Worm (Caenorhabditis elegans) whole organism, midembryonic: Measurements from ENCODE around the gene Y49E10.30.

Source experiments
- T22C8.4 ChIP-seq: fragments of 200-800 bp; sonication (Bioruptor generic); IDR thresholded peaks from 2 replicates; pipeline ENCODE4 v1.3.6; 2022; ENCODE audit warnings: missing genetic modification characterization, missing compliant biosample characterization
- cog-1 ChIP-seq: sonication (generic microtip); optimal IDR thresholded peaks from 2 replicates; lab custom pipeline; 2016; ENCODE audit warnings: missing genetic modification characterization, missing compliant biosample characterization
- flt-1 ChIP-seq: fragments of 200-800 bp; sonication (Bioruptor generic); IDR thresholded peaks from 2 replicates; pipeline ENCODE4 v1.3.6; 2022; ENCODE audit warnings: missing genetic modification characterization, missing compliant biosample characterization
- klf-2 ChIP-seq: fragments of 200-800 bp; sonication (Bioruptor generic); conservative IDR thresholded peaks from 2 replicates; pipeline ENCODE4 v1.3.6; 2022; ENCODE audit warnings: missing genetic modification reagents, missing genetic modification characterization, missing compliant biosample characterization
- med-1 ChIP-seq: sonication (generic microtip); optimal IDR thresholded peaks from 2 replicates; lab custom pipeline; 2017; ENCODE audit warnings: missing genetic modification characterization, mild to moderate bottlenecking, missing compliant biosample characterization, antibody characterized with exemption, missing genetic modification reagents; ENCODE audit not compliant: insufficient read depth
- ref-1 ChIP-seq: fragments of 200-800 bp; sonication (Bioruptor generic); conservative IDR thresholded peaks from 2 replicates; pipeline ENCODE4 v1.3.6; 2022; ENCODE audit warnings: missing genetic modification reagents, missing genetic modification characterization, missing compliant biosample characterization
- tab-1 ChIP-seq: fragments of 200-800 bp; sonication (Bioruptor generic); IDR thresholded peaks from 2 replicates; pipeline ENCODE4 v1.3.6; 2022; ENCODE audit warnings: missing genetic modification characterization, missing compliant biosample characterization
- ztf-23 ChIP-seq: fragments of 200-800 bp; sonication (Bioruptor generic); IDR thresholded peaks from 2 replicates; pipeline ENCODE4 v1.3.6; 2022; ENCODE audit warnings: missing genetic modification reagents, missing genetic modification characterization, missing compliant biosample characterization
- ztf-29 ChIP-seq: fragments of 200-800 bp; sonication (Bioruptor generic); IDR thresholded peaks from 2 replicates; pipeline ENCODE4 v1.3.6; 2022; ENCODE audit warnings: missing genetic modification reagents, missing genetic modification characterization, missing compliant biosample characterization

The Y49E10.30 gene

ce11 chrIII:12398468-12398867 lies 11.8 kb downstream of the Y49E10.30 start:
- no peak for TF ChIP-seq ztf-23 (GFP tag; lab: Robert Waterston, UW)

- TF ChIP-seq T22C8.4 (GFP tag; lab: Robert Waterston, UW) (peak; percentile 29; the same call in 1 of the 2 replicates), klf-2 (GFP tag; lab: Robert Waterston, UW) (peak; percentile 46; the same call in 1 of the 2 replicates), tab-1 (GFP tag; lab: Robert Waterston, UW) (peak; percentile 84), ref-1 (GFP tag; lab: Robert Waterston, UW) (0 out of 2 replicates have a peak, but pooled peaks have one; percentile 50), ztf-29 (peak; percentile 62), ztf-23 (GFP tag; lab: Robert Waterston, UW) (peak; percentile 47; the same call in 1 of the 2 replicates), cog-1 (tag; lab: Kevin White, UChicago) (no peak), flt-1 (peak; percentile 86), med-1 (GFP tag; lab: Kevin White, UChicago) (no peak)
These were observed 13.0 kb downstream of the Y49E10.30 start for ce11 chrIII:12399709-12400108.

- TF ChIP-seq flt-1 (no peak), tab-1 (GFP tag; lab: Robert Waterston, UW) (no peak), T22C8.4 (GFP tag; lab: Robert Waterston, UW) (peak; percentile 70)
These were observed 23.6 kb downstream of the Y49E10.30 start for ce11 chrIII:12410304-12410703.

ce11 chrIII:12411059-12411458 lies 24.4 kb downstream of the Y49E10.30 start:
- TF ChIP-seq T22C8.4 (GFP tag; lab: Robert Waterston, UW) (peak; percentile 58; the same call in 1 of the 2 replicates), ref-1 (GFP tag; lab: Robert Waterston, UW) (no peak)

- TF ChIP-seq T22C8.4 (GFP tag; lab: Robert Waterston, UW) (peak; percentile 94), cog-1 (tag; lab: Kevin White, UChicago) (no peak), tab-1 (GFP tag; lab: Robert Waterston, UW) (no peak)
These were observed 25.0 kb downstream of the Y49E10.30 start for ce11 chrIII:12411668-12412067.

ce11 chrIII:12414533-12414932 lies 27.8 kb downstream of the Y49E10.30 start:
- no peak for TF ChIP-seq ref-1 (GFP tag; lab: Robert Waterston, UW)
- no peak for TF ChIP-seq tab-1 (GFP tag; lab: Robert Waterston, UW)
- TF ChIP-seq T22C8.4 (GFP tag; lab: Robert Waterston, UW), result no peak
- TF ChIP-seq ztf-29, result no peak
- 0 out of 2 replicates have a peak, but pooled peaks have one; percentile 24 for TF ChIP-seq ztf-23 (GFP tag; lab: Robert Waterston, UW)
- TF ChIP-seq flt-1, result no peak

- TF ChIP-seq flt-1 (no peak), ref-1 (GFP tag; lab: Robert Waterston, UW) (no peak), T22C8.4 (GFP tag; lab: Robert Waterston, UW) (no peak), klf-2 (GFP tag; lab: Robert Waterston, UW) (no peak), cog-1 (tag; lab: Kevin White, UChicago) (no peak), ztf-23 (GFP tag; lab: Robert Waterston, UW) (no peak), tab-1 (GFP tag; lab: Robert Waterston, UW) (no peak), med-1 (GFP tag; lab: Kevin White, UChicago) (no peak), ztf-29 (no peak)
These were observed 33.6 kb downstream of the Y49E10.30 start for ce11 chrIII:12420256-12420655.

- no peak for TF ChIP-seq ztf-29
- TF ChIP-seq ztf-23 (GFP tag; lab: Robert Waterston, UW), result no peak
- TF ChIP-seq flt-1, result no peak
- TF ChIP-seq med-1 (GFP tag; lab: Kevin White, UChicago), result no peak
- TF ChIP-seq T22C8.4 (GFP tag; lab: Robert Waterston, UW), result no peak
- no peak for TF ChIP-seq tab-1 (GFP tag; lab: Robert Waterston, UW)
- no peak for TF ChIP-seq cog-1 (tag; lab: Kevin White, UChicago)
These were observed 35.0 kb downstream of the Y49E10.30 start, which contains the start of gene tat-1 for ce11 chrIII:12421708-12422107. tat-1 (minus strand) TSS chrIII:12421718.

- TF ChIP-seq tab-1 (GFP tag; lab: Robert Waterston, UW) (no peak), T22C8.4 (GFP tag; lab: Robert Waterston, UW) (no peak), flt-1 (no peak), cog-1 (tag; lab: Kevin White, UChicago) (no peak), klf-2 (GFP tag; lab: Robert Waterston, UW) (no peak), ztf-23 (GFP tag; lab: Robert Waterston, UW) (no peak), ref-1 (GFP tag; lab: Robert Waterston, UW) (no peak), ztf-29 (no peak), med-1 (GFP tag; lab: Kevin White, UChicago) (no peak)
These were observed 37.4 kb downstream of the Y49E10.30 start for ce11 chrIII:12424066-12424465.

ce11 chrIII:12424663-12425062 lies 38.0 kb downstream of the Y49E10.30 start:
- TF ChIP-seq flt-1, result no peak
- no peak for TF ChIP-seq med-1 (GFP tag; lab: Kevin White, UChicago)
- no peak for TF ChIP-seq T22C8.4 (GFP tag; lab: Robert Waterston, UW)
- TF ChIP-seq ref-1 (GFP tag; lab: Robert Waterston, UW), result no peak
- TF ChIP-seq cog-1 (tag; lab: Kevin White, UChicago), result no peak
- TF ChIP-seq klf-2 (GFP tag; lab: Robert Waterston, UW), result no peak
- TF ChIP-seq tab-1 (GFP tag; lab: Robert Waterston, UW), result no peak
- no peak for TF ChIP-seq ztf-23 (GFP tag; lab: Robert Waterston, UW)
- no peak for TF ChIP-seq ztf-29
